Fruit fly (Drosophila melanogaster): ENCODE results near the gene CG15741.

The CG15741 gene

DNA sequence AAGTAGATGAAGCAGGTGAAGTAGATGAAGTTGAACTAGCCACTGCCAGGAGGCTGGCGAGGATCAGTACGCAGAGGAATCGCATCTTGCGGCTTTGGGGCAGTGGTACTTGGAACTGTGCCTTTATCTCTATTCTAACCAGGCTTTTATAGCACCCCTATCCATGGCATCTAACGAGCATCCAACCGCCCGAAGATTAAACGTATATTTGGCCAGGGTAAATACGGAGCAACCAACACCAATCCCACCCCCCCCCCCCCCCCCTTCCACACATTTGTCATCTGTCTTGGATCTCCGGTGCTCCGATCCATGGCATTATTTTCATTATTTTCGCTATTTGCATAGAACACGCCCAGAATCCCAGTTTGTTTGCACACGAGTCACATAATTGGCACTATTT, at the start of gene CG15741:
Gene CG15741, minus strand, starts transcription at position 101 of the 400 bp plus-strand sequence.
- TF ChIP-seq EcR (GFP tag; optimal IDR thresholded peaks at IDR 0.05) = no peak

DNA sequence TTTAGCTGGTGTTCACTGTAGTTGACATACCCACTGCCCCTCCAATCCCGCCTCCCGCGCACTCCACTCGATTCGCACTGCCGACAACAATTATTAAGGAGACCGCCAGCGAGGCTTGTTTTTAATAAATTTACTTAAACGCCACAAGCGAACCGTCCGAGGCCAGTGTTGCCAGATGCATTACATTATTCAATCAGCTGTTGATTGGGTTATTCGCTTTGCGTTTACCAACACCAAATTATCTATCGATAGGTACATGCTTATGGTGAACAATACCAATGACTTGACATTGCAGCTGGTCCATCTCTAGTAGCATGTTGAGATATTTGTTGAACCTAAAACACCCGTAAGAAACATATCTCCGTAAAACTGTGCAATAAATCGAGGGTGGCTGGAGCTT, 49.1 kb upstream of the CG15741 start, which contains the start of the genes CG10353 and SelG:
Gene CG10353, minus strand, starts transcription at position 187 of the 400 bp plus-strand sequence.
Gene SelG, plus strand, starts transcription at position 309 of the 400 bp plus-strand sequence.
- TF ChIP-seq EcR (GFP tag; optimal IDR thresholded peaks at IDR 0.05) = no peak
- no peak for TF ChIP-seq pan (optimal IDR thresholded peaks at IDR 0.05)

DNA sequence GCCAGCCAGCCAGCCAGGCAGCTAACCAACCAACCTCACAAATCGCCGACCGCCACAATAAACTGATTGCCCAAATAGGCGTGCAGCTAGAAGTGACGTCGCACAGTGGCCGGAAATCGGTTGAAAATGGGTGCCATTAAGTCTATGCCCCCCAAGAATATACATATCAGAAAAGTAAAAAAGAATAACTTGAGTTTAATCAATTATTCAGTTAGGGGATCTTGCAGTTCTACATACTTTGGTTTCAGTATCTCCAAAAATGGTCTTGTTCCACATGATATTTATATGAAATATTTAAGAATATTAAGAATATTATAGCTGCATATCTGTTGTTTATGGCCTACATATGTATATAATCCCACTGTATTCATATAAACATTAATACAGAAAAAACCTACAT, 47.5 kb upstream of the CG15741 start:
- no peak for TF ChIP-seq CG8478 (optimal IDR thresholded peaks at IDR 0.05)
- TF ChIP-seq psq (optimal IDR thresholded peaks at IDR 0.05) = no peak
- no peak for TF ChIP-seq usp (GFP tag; optimal IDR thresholded peaks at IDR 0.05)
- no peak for TF ChIP-seq pan (optimal IDR thresholded peaks at IDR 0.05)
- no peak for TF ChIP-seq Dll (optimal IDR thresholded peaks at IDR 0.05)

DNA sequence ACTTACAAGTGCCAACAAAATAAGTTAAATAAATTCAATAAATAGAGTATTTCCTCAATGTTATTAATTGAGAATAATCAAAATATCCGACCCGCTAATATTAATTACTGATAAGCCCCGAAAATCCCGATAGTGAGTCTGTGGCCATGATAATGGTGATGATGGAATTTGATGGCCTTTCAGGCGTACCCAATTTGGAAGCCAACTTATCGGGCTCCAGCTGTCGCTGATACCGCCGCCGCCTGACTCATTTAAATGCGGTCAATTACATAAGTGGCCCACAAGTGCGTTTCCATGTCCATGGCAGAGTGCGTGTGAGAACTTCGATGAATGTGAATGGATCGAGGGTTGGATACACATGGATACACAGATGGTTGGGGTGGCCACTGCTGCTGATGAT, 46.3 kb upstream of the CG15741 start:
- TF ChIP-seq EcR (GFP tag; optimal IDR thresholded peaks at IDR 0.05) (no peak), pan (optimal IDR thresholded peaks at IDR 0.05) (no peak), usp (GFP tag; optimal IDR thresholded peaks at IDR 0.05) (no peak), Dll (optimal IDR thresholded peaks at IDR 0.05) (no peak), CG8478 (optimal IDR thresholded peaks at IDR 0.05) (no peak), psq (optimal IDR thresholded peaks at IDR 0.05) (no peak)

DNA sequence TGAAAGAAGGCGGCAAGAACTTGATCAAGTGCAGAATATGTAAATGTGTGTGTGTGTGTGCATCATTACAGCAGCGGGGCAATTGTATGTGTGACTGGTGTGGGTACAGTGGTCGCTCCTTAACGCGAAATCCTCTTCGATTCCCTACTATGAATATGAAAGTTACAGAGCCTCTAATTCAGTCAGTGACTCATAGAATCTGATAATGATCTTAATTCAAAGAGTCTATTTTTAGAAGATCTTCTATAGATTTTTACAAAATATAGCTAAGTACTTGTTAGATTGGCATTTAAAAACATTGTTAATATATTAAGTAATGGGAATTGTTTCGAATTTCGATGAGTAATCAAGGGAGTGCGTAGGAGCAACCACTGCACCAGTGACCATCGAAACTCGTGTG, 44.6 kb upstream of the CG15741 start:
- TF ChIP-seq Dll (optimal IDR thresholded peaks at IDR 0.05) = no peak
- TF ChIP-seq pan (optimal IDR thresholded peaks at IDR 0.05) = no peak
- no peak for TF ChIP-seq psq (optimal IDR thresholded peaks at IDR 0.05)
- no peak for TF ChIP-seq CG8478 (optimal IDR thresholded peaks at IDR 0.05)

DNA sequence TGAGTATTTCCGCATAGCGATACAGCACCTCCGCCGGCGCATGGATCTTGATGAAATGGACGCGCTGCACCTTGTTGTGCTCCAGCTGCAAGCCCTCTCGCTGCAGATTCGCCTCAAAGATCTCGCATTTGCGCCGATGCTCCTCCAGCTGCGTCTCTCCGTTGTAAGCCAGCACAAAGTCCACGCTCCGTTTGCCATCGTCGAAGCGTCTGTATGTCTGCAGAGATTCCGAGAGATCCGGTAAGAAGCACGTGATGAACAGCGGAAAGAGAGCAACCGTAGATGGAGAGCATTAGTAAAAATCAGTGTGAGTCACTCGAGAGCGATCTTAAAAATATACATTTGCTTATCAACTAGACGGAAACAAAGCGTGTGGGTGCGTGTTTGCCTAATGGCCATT, 43.9 kb upstream of the CG15741 start:
- no peak for TF ChIP-seq EcR (GFP tag; optimal IDR thresholded peaks at IDR 0.05)
- TF ChIP-seq pan (optimal IDR thresholded peaks at IDR 0.05) = no peak
- no peak for TF ChIP-seq usp (GFP tag; optimal IDR thresholded peaks at IDR 0.05)
- TF ChIP-seq psq (optimal IDR thresholded peaks at IDR 0.05) = no peak
- no peak for TF ChIP-seq CG8478 (optimal IDR thresholded peaks at IDR 0.05)
- no peak for TF ChIP-seq Dll (optimal IDR thresholded peaks at IDR 0.05)

DNA sequence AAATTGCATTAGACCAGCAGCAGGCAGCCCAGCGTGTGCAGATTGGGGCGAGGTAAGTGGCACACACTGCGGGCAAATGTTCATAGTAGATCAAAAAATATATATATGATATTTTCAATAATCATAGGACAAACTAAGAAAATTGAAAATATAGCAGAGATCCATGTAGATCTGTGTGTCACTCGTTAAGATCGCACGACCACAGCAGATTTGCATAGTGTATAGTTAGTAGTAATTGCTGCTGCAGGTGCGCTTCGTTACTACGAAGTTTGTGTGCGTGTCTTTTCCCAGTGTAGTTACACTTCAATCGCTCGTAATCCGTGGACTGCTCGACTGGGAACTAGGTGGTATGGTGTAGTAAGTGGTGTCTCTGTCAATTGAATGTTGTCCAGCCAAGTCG, 39.3 kb upstream of the CG15741 start, which contains the start of gene CG10352:
Gene CG10352, minus strand, starts transcription at position 4 of the 400 bp plus-strand sequence.
- no peak for TF ChIP-seq Dll (optimal IDR thresholded peaks at IDR 0.05)
- TF ChIP-seq EcR (GFP tag; optimal IDR thresholded peaks at IDR 0.05) = no peak
- TF ChIP-seq psq (optimal IDR thresholded peaks at IDR 0.05) = no peak
- TF ChIP-seq CG8478 (optimal IDR thresholded peaks at IDR 0.05) = no peak
- TF ChIP-seq pan (optimal IDR thresholded peaks at IDR 0.05) = no peak
- no peak for TF ChIP-seq usp (GFP tag; optimal IDR thresholded peaks at IDR 0.05)

DNA sequence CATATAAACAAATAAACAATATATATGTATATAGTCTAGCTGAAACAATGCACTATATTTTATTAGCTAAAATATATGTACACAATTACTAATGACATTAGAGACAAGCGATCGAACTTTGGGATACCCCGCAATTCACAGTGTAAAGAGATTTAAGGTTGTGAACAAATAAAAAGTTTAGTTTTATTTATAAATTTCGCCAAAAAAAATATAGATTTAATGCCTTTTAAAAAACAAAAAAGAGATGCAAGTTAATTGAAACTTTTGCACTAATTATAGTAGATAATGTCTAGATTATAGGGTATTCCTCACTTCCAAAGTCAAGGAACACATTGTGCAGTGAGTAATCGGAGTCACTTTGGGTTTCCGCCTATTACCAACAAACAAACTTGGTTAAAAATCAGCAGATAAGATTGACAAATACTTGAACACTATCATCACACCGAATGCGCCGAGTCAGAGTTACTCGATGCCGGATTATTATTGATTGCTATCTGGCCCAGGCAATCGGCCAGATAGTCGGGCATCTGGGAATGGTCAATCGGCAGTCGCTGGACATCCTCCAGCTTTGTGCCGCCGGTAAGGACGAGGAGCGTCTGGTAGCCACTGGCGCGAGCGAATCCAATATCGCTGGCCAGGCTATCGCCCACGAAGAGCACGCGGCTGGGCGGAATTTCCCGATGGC, 37.5 kb upstream of the CG15741 start:
- TF ChIP-seq EcR (GFP tag; optimal IDR thresholded peaks at IDR 0.05) = no peak

DNA sequence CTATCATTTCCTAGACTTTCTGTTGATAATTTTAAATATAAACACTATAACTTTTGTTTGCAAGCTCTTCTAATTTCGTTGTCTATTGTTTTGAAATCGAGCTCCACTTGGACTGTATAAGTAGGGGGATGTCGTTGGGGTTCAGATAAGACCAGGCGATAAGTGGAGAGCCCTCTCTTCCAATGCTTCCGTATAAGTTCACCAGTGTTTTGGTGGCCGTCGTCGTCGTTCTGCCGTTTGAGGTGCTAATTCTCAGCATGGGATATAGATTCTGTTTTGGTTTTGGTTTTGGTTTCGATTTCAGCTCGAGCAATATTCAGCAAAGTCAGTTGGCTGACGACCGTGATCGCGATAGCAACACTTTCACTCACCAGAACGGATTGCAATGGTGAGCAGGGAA, 35.3 kb upstream of the CG15741 start, which contains the start of gene CG15739:
Gene CG15739, plus strand, starts transcription at position 204 of the 400 bp plus-strand sequence.
- TF ChIP-seq Dll (optimal IDR thresholded peaks at IDR 0.05) = no peak
- TF ChIP-seq psq (optimal IDR thresholded peaks at IDR 0.05) = no peak
- no peak for TF ChIP-seq usp (GFP tag; optimal IDR thresholded peaks at IDR 0.05)
- TF ChIP-seq CG8478 (optimal IDR thresholded peaks at IDR 0.05) = no peak
- TF ChIP-seq pan (optimal IDR thresholded peaks at IDR 0.05) = no peak
- no peak for TF ChIP-seq EcR (GFP tag; optimal IDR thresholded peaks at IDR 0.05)

DNA sequence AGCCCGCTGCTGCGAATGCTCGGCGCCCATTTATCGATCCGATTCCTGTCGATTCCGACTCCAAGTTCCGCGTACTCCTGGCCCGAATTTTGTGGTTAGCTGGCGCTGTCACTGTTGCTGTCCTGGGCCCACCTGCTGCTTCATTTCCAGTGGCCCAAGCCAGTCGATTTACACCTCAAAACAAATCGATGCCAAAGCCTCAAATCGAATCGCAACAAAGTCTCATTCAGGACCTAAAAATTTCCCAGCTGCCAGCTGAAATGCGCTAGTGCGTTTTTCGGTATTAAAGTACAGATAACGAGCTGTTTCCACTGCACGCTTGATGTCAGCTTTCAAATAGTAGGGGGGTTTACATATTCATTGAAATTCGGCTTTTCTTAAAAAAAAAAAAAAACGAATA, 34.7 kb upstream of the CG15741 start, which contains the start of gene BORCS5:
Gene BORCS5, minus strand, starts transcription at position 263 of the 400 bp plus-strand sequence.
- TF ChIP-seq CG8478 (optimal IDR thresholded peaks at IDR 0.05) = no peak

DNA sequence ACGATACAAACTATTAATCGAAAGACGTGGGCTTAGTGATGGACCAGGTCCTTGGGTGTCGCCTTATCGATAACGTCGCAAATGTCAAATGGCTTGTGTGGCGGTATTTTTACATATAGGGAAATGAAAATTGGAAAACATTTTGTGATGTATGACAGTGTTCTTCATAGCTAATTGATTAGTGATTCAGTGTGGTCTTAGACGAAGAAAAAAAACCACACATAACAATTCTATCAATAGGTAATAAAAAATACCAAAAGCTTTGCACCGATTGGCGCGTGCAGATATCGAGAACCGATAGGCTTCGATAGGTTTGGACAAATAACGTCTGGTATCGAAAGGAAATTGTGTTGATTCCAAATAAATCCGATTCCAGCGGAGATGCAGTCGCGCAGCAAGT, 31.0 kb upstream of the CG15741 start, which contains the start of the genes Nrd1 and CG1847:
Gene Nrd1, minus strand, starts transcription at position 28 of the 400 bp plus-strand sequence.
Gene CG1847, plus strand, starts transcription at position 305 of the 400 bp plus-strand sequence.
- TF ChIP-seq EcR (GFP tag; optimal IDR thresholded peaks at IDR 0.05) (no peak), usp (GFP tag; optimal IDR thresholded peaks at IDR 0.05) (no peak), pan (optimal IDR thresholded peaks at IDR 0.05) (no peak), CG8478 (optimal IDR thresholded peaks at IDR 0.05) (no peak), Dll (optimal IDR thresholded peaks at IDR 0.05) (no peak), psq (optimal IDR thresholded peaks at IDR 0.05) (no peak)

DNA sequence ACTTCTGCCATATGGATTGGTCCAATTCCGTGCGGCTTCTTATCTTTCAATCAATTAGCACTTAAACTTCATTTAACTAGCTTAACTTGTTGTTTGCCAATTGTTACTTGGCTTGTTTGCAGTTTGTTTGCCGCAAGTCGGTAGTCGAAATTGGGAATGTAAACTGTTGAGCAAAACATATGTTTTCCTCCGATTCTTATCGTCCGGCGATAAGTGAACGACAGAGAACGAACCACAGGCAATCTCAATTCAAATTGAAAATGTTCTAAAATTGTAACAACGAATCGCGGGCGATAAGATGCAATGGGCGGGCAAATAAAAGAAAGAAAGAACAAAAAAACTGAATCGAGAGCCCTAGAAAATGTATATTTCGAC, 20.6 kb upstream of the CG15741 start:
- no peak for TF ChIP-seq pan (optimal IDR thresholded peaks at IDR 0.05)
- TF ChIP-seq CG8478 (optimal IDR thresholded peaks at IDR 0.05) = no peak
- TF ChIP-seq psq (optimal IDR thresholded peaks at IDR 0.05) = no peak
- no peak for TF ChIP-seq EcR (GFP tag; optimal IDR thresholded peaks at IDR 0.05)
- TF ChIP-seq Dll (optimal IDR thresholded peaks at IDR 0.05) = no peak
- TF ChIP-seq usp (GFP tag; optimal IDR thresholded peaks at IDR 0.05) = no peak

Measured in whole organism.